Fruit fly (Drosophila melanogaster) whole organism, prepupa: ENCODE results near the gene ct.

Experiments used
- Blimp-1 ChIP-seq: fragments of 200-800 bp; sonication (Bioruptor generic); optimal IDR thresholded peaks from 3 replicates; lab custom pipeline; 2017; ENCODE audit warnings: missing biosample characterization, missing genetic modification characterization, mild to moderate bottlenecking, moderate library complexity, missing genetic modification reagents
- CG10631 ChIP-seq: fragments of 200-800 bp; sonication (Bioruptor generic); optimal IDR thresholded peaks from 2 replicates; lab custom pipeline; 2016; ENCODE audit warnings: missing biosample characterization, missing genetic modification characterization
- CG10669 ChIP-seq: fragments of 200-800 bp; sonication (Bioruptor generic); optimal IDR thresholded peaks from 3 replicates; lab custom pipeline; 2018; ENCODE audit warnings: missing biosample characterization, mild to moderate bottlenecking, missing genetic modification characterization, moderate library complexity
- CG11294 ChIP-seq: fragments of 200-800 bp; sonication (Bioruptor generic); IDR thresholded peaks from 2 replicates; pipeline ENCODE4 v1.3.6; 2022; ENCODE audit warnings: missing biosample characterization, missing genetic modification characterization
- CG11762 ChIP-seq: fragments of 200-800 bp; sonication (Bioruptor generic); optimal IDR thresholded peaks from 3 replicates; lab custom pipeline; 2016; ENCODE audit warnings: missing biosample characterization, missing genetic modification characterization; ENCODE audit not compliant: insufficient read depth
- CG11902 ChIP-seq: fragments of 200-800 bp; sonication (Bioruptor generic); optimal IDR thresholded peaks from 3 replicates; lab custom pipeline; 2016; ENCODE audit warnings: missing biosample characterization, missing genetic modification characterization
- CG15336 ChIP-seq: fragments of 200-800 bp; sonication (Bioruptor generic); IDR thresholded peaks from 2 replicates; pipeline ENCODE4 v1.3.6; 2022; ENCODE audit warnings: missing biosample characterization, missing genetic modification characterization
- CG1621 ChIP-seq: fragments of 200-800 bp; sonication (Bioruptor generic); optimal IDR thresholded peaks from 3 replicates; lab custom pipeline; 2018; ENCODE audit warnings: missing biosample characterization, mild to moderate bottlenecking, missing genetic modification characterization
- CG16779 ChIP-seq: fragments of 200-800 bp; sonication (Bioruptor generic); optimal IDR thresholded peaks from 3 replicates; lab custom pipeline; 2017; ENCODE audit warnings: missing biosample characterization, mild to moderate bottlenecking, missing genetic modification characterization
- CG3032 ChIP-seq: fragments of 200-800 bp; optimal IDR thresholded peaks from 2 replicates; lab custom pipeline; 2019; ENCODE audit warnings: missing biosample characterization, mild to moderate bottlenecking, missing genetic modification characterization, moderate library complexity
- CG31627 ChIP-seq: fragments of 200-800 bp; sonication (Bioruptor generic); optimal IDR thresholded peaks from 3 replicates; lab custom pipeline; 2016; ENCODE audit warnings: missing biosample characterization, missing genetic modification characterization
- CG34406 ChIP-seq: fragments of 200-800 bp; sonication (Bioruptor generic); optimal IDR thresholded peaks from 3 replicates; lab custom pipeline; 2016; ENCODE audit warnings: missing biosample characterization, missing genetic modification characterization
- CG3919 ChIP-seq: fragments of 200-800 bp; sonication (Bioruptor generic); optimal IDR thresholded peaks from 3 replicates; lab custom pipeline; 2016; ENCODE audit warnings: missing biosample characterization, missing genetic modification characterization
- CG6163 ChIP-seq: fragments of 200-800 bp; sonication (Bioruptor generic); IDR thresholded peaks from 3 replicates; pipeline ENCODE4 v1.3.6; 2022; ENCODE audit warnings: missing biosample characterization, missing genetic modification characterization
- CG6792 ChIP-seq: fragments of 200-800 bp; sonication (Bioruptor generic); optimal IDR thresholded peaks from 3 replicates; lab custom pipeline; 2016; ENCODE audit warnings: missing biosample characterization, missing genetic modification characterization
- CG6808 ChIP-seq: fragments of 200-800 bp; sonication (Bioruptor generic); optimal IDR thresholded peaks from 3 replicates; lab custom pipeline; 2017; ENCODE audit warnings: missing biosample characterization, missing genetic modification characterization, mild to moderate bottlenecking, moderate library complexity, missing genetic modification reagents
- CG6854 ChIP-seq: fragments of 200-800 bp; sonication (Bioruptor generic); optimal IDR thresholded peaks from 2 replicates; lab custom pipeline; 2017; ENCODE audit warnings: missing biosample characterization, mild to moderate bottlenecking, missing genetic modification characterization
- CG8119 ChIP-seq: fragments of 200-800 bp; sonication (Bioruptor generic); IDR thresholded peaks from 3 replicates; pipeline ENCODE4 v1.3.6; 2022; ENCODE audit warnings: missing biosample characterization, missing genetic modification characterization
- CG8632 ChIP-seq: fragments of 200-800 bp; sonication (Bioruptor generic); optimal IDR thresholded peaks from 3 replicates; lab custom pipeline; 2016; ENCODE audit warnings: missing biosample characterization, missing genetic modification characterization
- Eip75B ChIP-seq: fragments of 200-800 bp; sonication (Bioruptor generic); optimal IDR thresholded peaks from 3 replicates; lab custom pipeline; 2016; ENCODE audit warnings: missing biosample characterization, missing genetic modification characterization
- Eip78C ChIP-seq: fragments of 200-800 bp; sonication (Bioruptor generic); peaks from one replicate; lab custom pipeline; 2016; ENCODE audit warnings: missing biosample characterization, missing genetic modification characterization
- Ets21C ChIP-seq: fragments of 200-800 bp; sonication (Bioruptor generic); optimal IDR thresholded peaks from 3 replicates; lab custom pipeline; 2016; ENCODE audit warnings: missing biosample characterization, missing genetic modification characterization
- Ets96B ChIP-seq: fragments of 200-800 bp; optimal IDR thresholded peaks from 2 replicates; lab custom pipeline; 2019; ENCODE audit warnings: missing biosample characterization, mild to moderate bottlenecking, missing genetic modification characterization, moderate library complexity
- Gug ChIP-seq: fragments of 200-800 bp; sonication (Bioruptor generic); IDR thresholded peaks from 2 replicates; pipeline ENCODE4 v1.3.6; 2022; ENCODE audit warnings: missing biosample characterization, missing genetic modification characterization
- Hr38 ChIP-seq: sonication (Bioruptor generic); optimal IDR thresholded peaks from 2 replicates; lab custom pipeline; 2016; ENCODE audit warnings: missing biosample characterization, missing genetic modification characterization
- Hr39 ChIP-seq: fragments of 200-800 bp; sonication (Bioruptor generic); optimal IDR thresholded peaks from 2 replicates; lab custom pipeline; 2016; ENCODE audit warnings: missing biosample characterization, missing genetic modification characterization
- Hr4 ChIP-seq: fragments of 200-800 bp; sonication (Bioruptor generic); optimal IDR thresholded peaks from 3 replicates; lab custom pipeline; 2016; ENCODE audit warnings: missing biosample characterization, missing genetic modification characterization
- Lpt ChIP-seq: fragments of 200-800 bp; sonication (Bioruptor generic); optimal IDR thresholded peaks from 3 replicates; lab custom pipeline; 2016; ENCODE audit warnings: missing biosample characterization, missing genetic modification characterization
- OdsH ChIP-seq: fragments of 200-800 bp; sonication (Bioruptor generic); optimal IDR thresholded peaks from 3 replicates; lab custom pipeline; 2016; ENCODE audit warnings: missing biosample characterization, missing genetic modification characterization
- Sox14 ChIP-seq: fragments of 200-800 bp; sonication (Bioruptor generic); optimal IDR thresholded peaks from 3 replicates; lab custom pipeline; 2016; ENCODE audit warnings: missing biosample characterization, missing genetic modification characterization
- Sox15 ChIP-seq: fragments of 200-800 bp; sonication (Bioruptor generic); optimal IDR thresholded peaks from 3 replicates; lab custom pipeline; 2016; ENCODE audit warnings: missing biosample characterization, missing genetic modification characterization
- achi ChIP-seq: fragments of 200-800 bp; sonication (Bioruptor generic); optimal IDR thresholded peaks from 3 replicates; lab custom pipeline; 2016; ENCODE audit warnings: missing biosample characterization, missing genetic modification characterization
- cyc ChIP-seq: fragments of 200-800 bp; sonication (Bioruptor generic); optimal IDR thresholded peaks from 3 replicates; lab custom pipeline; 2016; ENCODE audit warnings: missing biosample characterization, missing genetic modification characterization
- dsx ChIP-seq: fragments of 200-800 bp; optimal IDR thresholded peaks from 3 replicates; lab custom pipeline; 2019; ENCODE audit warnings: missing biosample characterization, mild to moderate bottlenecking, missing genetic modification characterization, moderate library complexity; ENCODE audit not compliant: poor library complexity, severe bottlenecking
- eg ChIP-seq: fragments of 200-800 bp; sonication (Bioruptor generic); IDR thresholded peaks from 3 replicates; pipeline ENCODE4 v1.3.6; 2022; ENCODE audit warnings: missing biosample characterization, missing genetic modification characterization
- esn ChIP-seq: fragments of 200-800 bp; sonication (Bioruptor generic); optimal IDR thresholded peaks from 2 replicates; lab custom pipeline; 2016; ENCODE audit warnings: missing biosample characterization, mild to moderate bottlenecking, missing genetic modification characterization, moderate library complexity
- fd59A ChIP-seq: fragments of 200-800 bp; sonication (Bioruptor generic); optimal IDR thresholded peaks from 2 replicates; lab custom pipeline; 2017; ENCODE audit warnings: missing biosample characterization, mild to moderate bottlenecking, missing genetic modification characterization, missing genetic modification reagents
- fd85E ChIP-seq: fragments of 200-800 bp; sonication (Bioruptor generic); optimal IDR thresholded peaks from 3 replicates; lab custom pipeline; 2016; ENCODE audit warnings: missing biosample characterization, missing genetic modification characterization
- fkh ChIP-seq: fragments of 200-800 bp; sonication (Bioruptor generic); optimal IDR thresholded peaks from 3 replicates; lab custom pipeline; 2017; ENCODE audit warnings: missing biosample characterization, mild to moderate bottlenecking, missing genetic modification characterization, moderate library complexity
- lz ChIP-seq: fragments of 200-800 bp; sonication (Bioruptor generic); optimal IDR thresholded peaks from 3 replicates; lab custom pipeline; 2016; ENCODE audit warnings: missing biosample characterization, missing genetic modification characterization
- net ChIP-seq: fragments of 200-800 bp; sonication (Bioruptor generic); optimal IDR thresholded peaks from 3 replicates; lab custom pipeline; 2016; ENCODE audit warnings: missing biosample characterization, missing genetic modification characterization
- pdm3 ChIP-seq: fragments of 200-800 bp; sonication (Bioruptor generic); optimal IDR thresholded peaks from 3 replicates; lab custom pipeline; 2016; ENCODE audit warnings: missing biosample characterization, missing genetic modification characterization
- salr ChIP-seq, 2 experiments: fragments of 200-800 bp; sonication (Bioruptor generic); optimal IDR thresholded peaks; 3 replicates each; lab custom pipeline; 2016 to 2018; ENCODE audit warnings: missing biosample characterization in 2 of 2, missing genetic modification characterization in 2 of 2, mild to moderate bottlenecking in 1 of 2
- spab ChIP-seq: fragments of 200-800 bp; sonication (Bioruptor generic); optimal IDR thresholded peaks from 2 replicates; lab custom pipeline; 2017; ENCODE audit warnings: missing biosample characterization, mild to moderate bottlenecking, missing genetic modification characterization, missing genetic modification reagents
- ss ChIP-seq, 2 experiments: fragments of 200-800 bp; sonication (Bioruptor generic); optimal IDR thresholded peaks; 2 replicates in 1 of 2; 3 replicates in 1 of 2; lab custom pipeline; 2017 to 2018; ENCODE audit warnings: mild to moderate bottlenecking in 2 of 2, missing biosample characterization in 2 of 2, missing genetic modification characterization in 2 of 2, moderate library complexity in 1 of 2
- svp ChIP-seq: fragments of 200-800 bp; sonication (Bioruptor generic); peaks from one replicate; lab custom pipeline; 2016; ENCODE audit warnings: missing biosample characterization, missing genetic modification characterization
- vri ChIP-seq: fragments of 200-800 bp; sonication (Bioruptor generic); optimal IDR thresholded peaks from 3 replicates; lab custom pipeline; 2016; ENCODE audit warnings: missing biosample characterization, mild to moderate bottlenecking, missing genetic modification characterization

ct gene

DNA sequence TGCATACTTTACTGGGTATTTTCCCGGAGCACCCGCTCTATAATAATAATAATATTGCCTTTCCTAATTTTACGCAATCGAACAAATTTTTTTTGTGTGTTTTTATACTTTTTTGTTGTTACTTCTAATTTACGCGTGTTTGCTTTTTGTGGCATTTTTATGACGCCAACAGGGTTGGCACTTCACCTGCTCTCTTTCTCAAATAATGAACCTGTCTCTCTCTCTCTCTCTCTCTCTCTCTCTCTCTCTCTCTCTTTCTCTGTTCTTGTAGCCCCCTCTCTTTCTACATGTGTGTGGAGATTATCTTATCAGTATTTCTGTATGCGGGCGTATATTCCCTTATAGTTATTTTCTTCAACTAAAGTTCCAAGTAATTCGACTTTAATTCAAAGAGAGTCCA lies 82.5 kb downstream of the ct start:
- TF ChIP-seq svp = no peak
- no peak for TF ChIP-seq Hr39 (GFP tag; lab: Kevin White, UChicago)
- TF ChIP-seq Lpt (GFP tag; lab: Kevin White, UChicago) = no peak
- TF ChIP-seq Blimp-1 (GFP tag; lab: Kevin White, UChicago) = no peak
- no peak for TF ChIP-seq CG34406 (GFP tag; lab: Kevin White, UChicago)
- TF ChIP-seq OdsH (GFP tag; lab: Kevin White, UChicago) = no peak
- no peak for TF ChIP-seq Eip75B
- TF ChIP-seq vri = peak; percentile 44
- peak; percentile 38 for TF ChIP-seq Sox14 (GFP tag; lab: Kevin White, UChicago)
- TF ChIP-seq CG15336 (GFP tag; lab: Robert Waterston, UW) = no peak
- TF ChIP-seq lz (GFP tag; lab: Kevin White, UChicago) = no peak
- peak; percentile 20; the same call in 1 of the 3 replicates for TF ChIP-seq CG8119 (GFP tag; lab: Robert Waterston, UW)
- peak; percentile 25 for TF ChIP-seq Eip78C (GFP tag; lab: Kevin White, UChicago)
- TF ChIP-seq esn (GFP tag; lab: Kevin White, UChicago) = peak; percentile 26
- no peak for TF ChIP-seq Hr4 (GFP tag; lab: Kevin White, UChicago)
- peak; percentile 94 for TF ChIP-seq fkh (GFP tag; lab: Kevin White, UChicago)

DNA sequence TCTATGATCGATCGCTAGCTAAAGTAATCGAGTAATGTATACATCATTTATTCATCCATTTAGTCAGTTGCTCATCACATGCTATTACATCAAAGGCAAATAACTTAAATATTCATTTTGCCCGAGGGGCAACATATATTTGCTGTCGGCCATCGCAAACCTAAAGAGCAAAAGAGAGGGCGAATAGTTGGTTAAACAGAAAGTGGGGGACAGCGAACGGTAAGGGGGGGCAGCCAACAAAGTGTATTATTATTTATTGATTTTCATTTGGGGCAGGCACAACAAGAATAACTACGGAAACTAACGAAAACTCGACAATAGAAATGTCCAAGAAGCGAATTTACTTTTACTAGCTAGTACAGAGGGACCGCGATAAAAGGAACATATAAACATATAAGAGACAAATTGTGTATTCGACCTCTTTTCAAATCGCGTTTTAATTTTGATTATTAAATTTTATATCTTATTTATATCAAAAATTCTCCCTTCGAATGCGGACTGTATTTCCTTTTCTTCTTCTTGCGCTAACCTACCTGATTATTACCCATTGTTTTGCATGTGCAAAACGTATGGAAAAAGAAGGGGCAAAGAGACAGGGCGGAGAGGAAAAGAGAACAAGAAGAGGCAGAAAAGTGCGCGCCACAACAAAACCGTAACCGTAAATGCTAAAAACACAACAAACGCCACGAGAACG lies 83.1 kb downstream of the ct start:
- TF ChIP-seq CG11294 (GFP tag; lab: Robert Waterston, UW) (peak; percentile 60), Ets96B (tag; lab: Kevin White, UChicago) (no peak), CG15336 (GFP tag; lab: Robert Waterston, UW) (peak; percentile 36), net (GFP tag; lab: Kevin White, UChicago) (no peak), CG8632 (GFP tag; lab: Kevin White, UChicago) (peak; percentile 4), lz (GFP tag; lab: Kevin White, UChicago) (no peak), Ets21C (GFP tag; lab: Kevin White, UChicago) (no peak), Sox15 (GFP tag; lab: Kevin White, UChicago) (peak; percentile 34), Hr39 (GFP tag; lab: Kevin White, UChicago) (no peak), fd59A (GFP tag; lab: Kevin White, UChicago) (no peak), fd85E (GFP tag; lab: Kevin White, UChicago) (no peak), eg (GFP tag; lab: Robert Waterston, UW) (no peak; the same call in 1 of the 3 replicates), salr (GFP tag; optimal IDR thresholded peaks at IDR 0.05; lab: Kevin White, UChicago) (no peak), CG6854 (no peak), Sox14 (GFP tag; lab: Kevin White, UChicago) (no peak), ss (GFP tag; optimal IDR thresholded peaks at IDR 0.05; lab: Kevin White, UChicago) (no peak), esn (GFP tag; lab: Kevin White, UChicago) (no peak), CG3919 (GFP tag; lab: Kevin White, UChicago) (no peak), CG3032 (tag; lab: Kevin White, UChicago) (no peak), CG34406 (GFP tag; lab: Kevin White, UChicago) (peak; percentile 37), CG10631 (no peak), Gug (GFP tag; lab: Robert Waterston, UW) (peak; percentile 24; the same call in 1 of the 2 replicates), fkh (GFP tag; lab: Kevin White, UChicago) (no peak), cyc (no peak), CG1621 (tag; lab: Kevin White, UChicago) (no peak), CG11902 (peak; percentile 48), CG6163 (GFP tag; lab: Robert Waterston, UW) (peak; percentile 62; the same call in 2 of the 3 replicates), Eip78C (GFP tag; lab: Kevin White, UChicago) (peak; percentile 49), Eip75B (no peak), pdm3 (GFP tag; lab: Kevin White, UChicago) (no peak), spab (GFP tag; lab: Kevin White, UChicago) (no peak), Blimp-1 (GFP tag; lab: Kevin White, UChicago) (no peak), CG10669 (GFP tag; lab: Kevin White, UChicago) (no peak), CG6808 (GFP tag; lab: Kevin White, UChicago) (no peak), CG11762 (GFP tag; lab: Kevin White, UChicago) (no peak), vri (no peak), achi (peak; percentile 6), Lpt (GFP tag; lab: Kevin White, UChicago) (no peak), CG31627 (GFP tag; lab: Kevin White, UChicago) (no peak), dsx (no peak), CG6792 (no peak), CG16779 (tag; lab: Kevin White, UChicago) (no peak), Hr38 (GFP tag; lab: Kevin White, UChicago) (no peak)
